Fruit fly (Drosophila melanogaster) whole organism, embryonic: ENCODE data around the gene shv.

Experiments
- CG12219 ChIP-seq: fragments of 200-800 bp; sonication (Bioruptor generic); optimal IDR thresholded peaks from 3 replicates; lab custom pipeline; 2018; ENCODE audit warnings: missing biosample characterization, mild to moderate bottlenecking, missing genetic modification characterization
- CG13894 ChIP-seq: fragments of 200-800 bp; sonication (Bioruptor generic); optimal IDR thresholded peaks from 3 replicates; lab custom pipeline; 2018; ENCODE audit warnings: missing biosample characterization, mild to moderate bottlenecking, missing genetic modification characterization, moderate library complexity
- CG14441 ChIP-seq: fragments of 200-800 bp; sonication (Bioruptor generic); IDR thresholded peaks from 2 replicates; pipeline ENCODE4 v1.3.6; 2022; ENCODE audit warnings: missing biosample characterization, missing genetic modification characterization
- CG2120 ChIP-seq: fragments of 200-800 bp; sonication (Bioruptor generic); optimal IDR thresholded peaks from 3 replicates; lab custom pipeline; 2016; ENCODE audit warnings: missing biosample characterization, missing genetic modification characterization
- CG6654 ChIP-seq: fragments of 200-800 bp; sonication (Bioruptor generic); optimal IDR thresholded peaks from 2 replicates; lab custom pipeline; 2017; ENCODE audit warnings: missing biosample characterization, mild to moderate bottlenecking, missing genetic modification characterization
- Dll ChIP-seq: fragments of 200-800 bp; sonication (Bioruptor generic); IDR thresholded peaks from 4 replicates; pipeline ENCODE4 v1.3.6; 2022; ENCODE audit warnings: missing biosample characterization, missing genetic modification characterization; ENCODE audit not compliant: partially characterized antibody
- bab2 ChIP-seq: fragments of 200-800 bp; sonication (Bioruptor generic); optimal IDR thresholded peaks from 2 replicates; lab custom pipeline; 2016; ENCODE audit warnings: missing biosample characterization, missing genetic modification characterization
- bbx ChIP-seq: fragments of 200-800 bp; sonication (Bioruptor generic); IDR thresholded peaks from 2 replicates; pipeline ENCODE4 v1.3.6; 2022; ENCODE audit warnings: missing biosample characterization, missing genetic modification characterization; ENCODE audit not compliant: partially characterized antibody
- en ChIP-seq: fragments of 200-800 bp; sonication (Bioruptor generic); optimal IDR thresholded peaks from 2 replicates; lab custom pipeline; 2016; ENCODE audit warnings: missing biosample characterization, missing genetic modification characterization
- gem ChIP-seq: fragments of 200-800 bp; sonication (Bioruptor generic); optimal IDR thresholded peaks from 2 replicates; lab custom pipeline; 2019; ENCODE audit warnings: missing biosample characterization, mild to moderate bottlenecking, missing genetic modification characterization, moderate library complexity
- gro ChIP-seq: fragments of 200-800 bp; sonication (Bioruptor generic); optimal IDR thresholded peaks from 2 replicates; lab custom pipeline; 2016; ENCODE audit warnings: missing biosample characterization, missing genetic modification characterization
- trh ChIP-seq: fragments of 200-800 bp; sonication (Bioruptor generic); optimal IDR thresholded peaks from 2 replicates; lab custom pipeline; 2016; ENCODE audit warnings: missing biosample characterization, missing genetic modification characterization

DNA sequence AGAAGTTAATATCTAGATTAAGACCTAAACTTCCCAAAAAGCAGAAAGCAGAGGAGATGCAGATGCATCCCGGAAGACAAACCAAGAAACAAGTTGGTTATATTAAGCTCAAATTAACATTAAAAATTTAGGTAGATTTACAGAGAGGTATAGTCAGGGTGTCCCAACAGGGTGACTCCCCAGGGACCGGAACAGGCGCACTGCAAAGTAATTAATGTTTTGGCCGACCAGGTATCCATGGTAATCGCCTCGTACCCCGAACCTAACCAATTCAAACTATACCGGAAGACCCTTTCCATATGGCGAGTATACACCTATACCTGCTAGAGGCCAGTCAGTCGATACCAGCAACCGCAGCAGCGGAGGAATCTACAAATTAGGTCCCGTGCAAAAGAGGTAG, 30.3 kb upstream of the shv start, which contains the start of gene BBS8:
- TF ChIP-seq CG2120 (no peak), trh (no peak), CG6654 (GFP tag; lab: Kevin White, UChicago) (no peak), CG12219 (GFP tag; lab: Kevin White, UChicago) (no peak), en (GFP tag; lab: Kevin White, UChicago) (no peak), bab2 (GFP tag; lab: Kevin White, UChicago) (no peak), gem (tag; lab: Kevin White, UChicago) (no peak), gro (no peak), CG13894 (tag; lab: Kevin White, UChicago) (no peak), CG14441 (no peak), bbx (GFP tag; lab: Robert Waterston, UW) (no peak), Dll (GFP tag; lab: Robert Waterston, UW) (no peak)
